Worm (Caenorhabditis elegans) whole organism, L4 larva: ENCODE results near the gene srg-29.

Source experiments
- D1046.2 ChIP-seq: fragments of 200-800 bp; sonication (Bioruptor generic); IDR thresholded peaks from 2 replicates; pipeline ENCODE4 v1.3.6; 2022; ENCODE audit warnings: missing genetic modification characterization, missing compliant biosample characterization
- F10B5.3 ChIP-seq: sonication (generic microtip); optimal IDR thresholded peaks from 2 replicates; lab custom pipeline; 2016; ENCODE audit warnings: mild to moderate bottlenecking, missing genetic modification characterization, missing compliant biosample characterization
- F49E8.2 ChIP-seq: sonication (generic microtip); optimal IDR thresholded peaks from 2 replicates; lab custom pipeline; 2016; ENCODE audit warnings: missing compliant biosample characterization, mild to moderate bottlenecking, missing genetic modification characterization, borderline replicate concordance
- ZK337.2 ChIP-seq: fragments of 200-800 bp; sonication (Bioruptor generic); IDR thresholded peaks from 2 replicates; pipeline ENCODE4 v1.3.6; 2022; ENCODE audit warnings: missing genetic modification reagents, missing genetic modification characterization, missing compliant biosample characterization
- aha-1 ChIP-seq: fragments of 150-350 bp; peaks from one replicate; lab custom pipeline; 2014; ENCODE audit warnings: missing biosample characterization, missing genetic modification characterization
- arid-1 ChIP-seq: fragments of 200-800 bp; sonication (Bioruptor generic); conservative IDR thresholded peaks from 2 replicates; pipeline ENCODE4 v1.3.6; 2022; ENCODE audit warnings: missing genetic modification reagents, missing genetic modification characterization, missing compliant biosample characterization
- attf-4 ChIP-seq: sonication (generic microtip); optimal IDR thresholded peaks from 3 replicates; lab custom pipeline; 2017; ENCODE audit warnings: missing biosample characterization, missing genetic modification characterization
- ces-1 ChIP-seq: fragments of 150-350 bp; sonication (generic microtip); optimal IDR thresholded peaks from 4 replicates; lab custom pipeline; 2014; ENCODE audit warnings: missing biosample characterization, missing genetic modification reagents, missing genetic modification characterization
- daf-8 ChIP-seq: fragments of 200-800 bp; sonication (Bioruptor generic); IDR thresholded peaks from 2 replicates; pipeline ENCODE4 v1.3.6; 2022; ENCODE audit warnings: missing genetic modification characterization, missing compliant biosample characterization
- dmd-6 ChIP-seq: fragments of 200-800 bp; sonication (Bioruptor generic); IDR thresholded peaks from 2 replicates; pipeline ENCODE4 v1.3.6; 2022; ENCODE audit warnings: missing genetic modification reagents, missing genetic modification characterization, missing compliant biosample characterization
- dmd-8 ChIP-seq: fragments of 200-800 bp; sonication (Bioruptor generic); IDR thresholded peaks from 2 replicates; pipeline ENCODE4 v1.3.6; 2022; ENCODE audit warnings: missing genetic modification characterization, missing compliant biosample characterization
- dpl-1 ChIP-seq: fragments of 150-350 bp; optimal IDR thresholded peaks from 2 replicates; lab custom pipeline; 2014; ENCODE audit warnings: missing biosample characterization, missing genetic modification reagents, missing genetic modification characterization
- dve-1 ChIP-seq: sonication (generic microtip); optimal IDR thresholded peaks from 2 replicates; lab custom pipeline; 2017; ENCODE audit warnings: antibody characterized with exemption, mild to moderate bottlenecking, missing genetic modification characterization, missing compliant biosample characterization; ENCODE audit not compliant: insufficient read depth
- fkh-10 ChIP-seq: fragments of 150-350 bp; optimal IDR thresholded peaks from 2 replicates; lab custom pipeline; 2014; ENCODE audit warnings: missing biosample characterization, missing genetic modification reagents, missing genetic modification characterization
- hmg-1.1 ChIP-seq: fragments of 200-800 bp; sonication (Bioruptor generic); IDR thresholded peaks from 2 replicates; pipeline ENCODE4 v1.3.6; 2022; ENCODE audit warnings: missing genetic modification reagents, missing genetic modification characterization, missing compliant biosample characterization
- lim-7 ChIP-seq: fragments of 200-800 bp; sonication (Bioruptor generic); IDR thresholded peaks from 2 replicates; pipeline ENCODE4 v1.3.6; 2022; ENCODE audit warnings: missing genetic modification characterization, missing compliant biosample characterization
- lin-29 ChIP-seq: fragments of 200-800 bp; sonication (Bioruptor generic); IDR thresholded peaks from 2 replicates; pipeline ENCODE4 v1.3.6; 2022; ENCODE audit warnings: missing genetic modification reagents, missing genetic modification characterization, missing compliant biosample characterization
- lir-3 ChIP-seq: sonication (generic microtip); optimal IDR thresholded peaks from 2 replicates; lab custom pipeline; 2016; ENCODE audit warnings: mild to moderate bottlenecking, missing genetic modification characterization, missing compliant biosample characterization
- madf-5 ChIP-seq, 2 experiments: fragments of 200-800 bp; sonication (Bioruptor generic); IDR thresholded peaks; 2 replicates each; pipeline ENCODE4 v1.3.6; 2022; ENCODE audit warnings: missing compliant biosample characterization in 2 of 2, missing genetic modification characterization in 2 of 2
- mdl-1 ChIP-seq, 2 experiments: fragments of 150-350 bp in 1 of 2; sonication (generic microtip) in 1 of 2; optimal IDR thresholded peaks; 2 replicates each; lab custom pipeline; 2014 to 2017; ENCODE audit warnings: missing biosample characterization in 2 of 2, missing genetic modification characterization in 2 of 2
- mdt-29 ChIP-seq: fragments of 200-800 bp; sonication (Bioruptor generic); IDR thresholded peaks from 2 replicates; pipeline ENCODE4 v1.3.6; 2022; ENCODE audit warnings: missing genetic modification reagents, missing genetic modification characterization, missing compliant biosample characterization
- mxl-3 ChIP-seq: fragments of 200-800 bp; sonication (Bioruptor generic); optimal IDR thresholded peaks from 2 replicates; lab custom pipeline; 2018; ENCODE audit warnings: mild to moderate bottlenecking, missing genetic modification characterization, missing compliant biosample characterization
- nhr-48 ChIP-seq: sonication (generic microtip); optimal IDR thresholded peaks from 2 replicates; lab custom pipeline; 2016; ENCODE audit warnings: mild to moderate bottlenecking, missing genetic modification characterization, missing compliant biosample characterization
- nhr-76 ChIP-seq: fragments of 150-350 bp; optimal IDR thresholded peaks from 2 replicates; lab custom pipeline; 2014; ENCODE audit warnings: missing biosample characterization, missing genetic modification characterization
- nhr-77 ChIP-seq: fragments of 150-350 bp; optimal IDR thresholded peaks from 2 replicates; lab custom pipeline; 2014; ENCODE audit warnings: missing biosample characterization, missing genetic modification characterization
- pha-4 ChIP-seq, 2 experiments: fragments of 150-350 bp in 1 of 2; fragments of 200-800 bp in 1 of 2; sonication (Bioruptor generic) in 1 of 2; IDR thresholded peaks in 1 of 2; optimal IDR thresholded peaks in 1 of 2; 2 replicates each; pipeline versions ENCODE4 v1.3.6 to Lab custom; 2014 to 2022; ENCODE audit warnings: missing genetic modification characterization in 2 of 2, missing genetic modification reagents in 2 of 2, missing biosample characterization in 1 of 2, missing compliant biosample characterization in 1 of 2
- php-3 ChIP-seq: fragments of 200-800 bp; sonication (Bioruptor generic); IDR thresholded peaks from 2 replicates; pipeline ENCODE4 v1.3.6; 2022; ENCODE audit warnings: missing genetic modification reagents, missing genetic modification characterization, missing compliant biosample characterization
- pqm-1 ChIP-seq: sonication (generic microtip); optimal IDR thresholded peaks from 2 replicates; lab custom pipeline; 2017; ENCODE audit warnings: missing biosample characterization, missing genetic modification characterization
- set-16 ChIP-seq: fragments of 200-800 bp; sonication (Bioruptor generic); IDR thresholded peaks from 2 replicates; pipeline ENCODE4 v1.3.6; 2022; ENCODE audit warnings: missing genetic modification reagents, missing genetic modification characterization, missing compliant biosample characterization
- snpc-1.2 ChIP-seq: fragments of 200-800 bp; sonication (Bioruptor generic); IDR thresholded peaks from 2 replicates; pipeline ENCODE4 v1.3.6; 2022; ENCODE audit warnings: missing genetic modification reagents, missing genetic modification characterization, missing compliant biosample characterization
- spr-3 ChIP-seq: fragments of 200-800 bp; sonication (Bioruptor generic); optimal IDR thresholded peaks from 2 replicates; lab custom pipeline; 2018; ENCODE audit warnings: mild to moderate bottlenecking, missing genetic modification characterization, missing compliant biosample characterization
- tra-1 ChIP-seq: fragments of 200-800 bp; sonication (Bioruptor generic); IDR thresholded peaks from 2 replicates; pipeline ENCODE4 v1.3.6; 2022; ENCODE audit warnings: missing genetic modification reagents, missing genetic modification characterization, missing compliant biosample characterization
- unc-62 ChIP-seq, 3 experiments: fragments of 150-350 bp in 1 of 3; sonication (generic microtip); optimal IDR thresholded peaks in 2 of 3; peaks in 1 of 3; 1 replicate in 1 of 3; 2 replicates in 2 of 3; lab custom pipeline; 2014 to 2017; ENCODE audit warnings: missing biosample characterization in 3 of 3, missing genetic modification characterization in 3 of 3, missing genetic modification reagents in 3 of 3, missing genotype in 1 of 3
- zag-1 ChIP-seq: fragments of 150-350 bp; optimal IDR thresholded peaks from 2 replicates; lab custom pipeline; 2014; ENCODE audit warnings: missing biosample characterization, missing genetic modification characterization
- zip-11 ChIP-seq: fragments of 200-800 bp; sonication (Bioruptor generic); IDR thresholded peaks from 2 replicates; pipeline ENCODE4 v1.3.6; 2022; ENCODE audit warnings: missing genetic modification characterization, missing compliant biosample characterization

The srg-29 gene

ce11 chrV:5314104-5314503, 22.9 kb upstream of the srg-29 start, which contains the start of gene C10G8.2:
TSS of gene C10G8.2 (plus strand) at chrV:5314404.
- TF ChIP-seq D1046.2 (no peak), mdt-29 (GFP tag; lab: Robert Waterston, UW) (no peak), dpl-1 (GFP tag; lab: Kevin White, UChicago) (no peak), lin-29 (GFP tag; lab: Robert Waterston, UW) (no peak), daf-8 (GFP tag; lab: Robert Waterston, UW) (no peak), F10B5.3 (tag; lab: Kevin White, UChicago) (no peak), unc-62 (GFP tag; optimal IDR thresholded peaks at IDR 0.05 in 1 of 2; lab: Kevin White, UChicago) (peak in 1 of 2 experiments; percentile 50), unc-62 (tag; optimal IDR thresholded peaks at IDR 0.05; lab: Kevin White, UChicago) (no peak), arid-1 (GFP tag; lab: Robert Waterston, UW) (no peak)

- TF ChIP-seq arid-1 (GFP tag; lab: Robert Waterston, UW) (no peak), unc-62 (GFP tag; optimal IDR thresholded peaks at IDR 0.05 in 1 of 2; lab: Kevin White, UChicago) (peak in 1 of 2 experiments; percentile 97), unc-62 (tag; optimal IDR thresholded peaks at IDR 0.05; lab: Kevin White, UChicago) (no peak)
These were observed 18.6 kb upstream of the srg-29 start for ce11 chrV:5318349-5318748.

ce11 chrV:5319477-5319876, 17.5 kb upstream of the srg-29 start, which contains the start of gene ceh-34:
TSS of gene ceh-34 (minus strand) at chrV:5319577.
- TF ChIP-seq dmd-6 (GFP tag; lab: Robert Waterston, UW), result no peak
- TF ChIP-seq set-16, result peak; percentile 42; the same call in 1 of the 2 replicates

ce11 chrV:5322815-5323214, 14.2 kb upstream of the srg-29 start:
- TF ChIP-seq nhr-76, result no peak
- TF ChIP-seq zag-1 (tag; lab: Kevin White, UChicago), result no peak
- no peak for TF ChIP-seq lim-7
- TF ChIP-seq set-16, result no peak
- TF ChIP-seq unc-62 (GFP tag; optimal IDR thresholded peaks at IDR 0.05 in 1 of 2; lab: Kevin White, UChicago), result peak in 1 of 2 experiments; percentile 60
- TF ChIP-seq unc-62 (tag; optimal IDR thresholded peaks at IDR 0.05; lab: Kevin White, UChicago), result no peak
- TF ChIP-seq pqm-1 (tag; lab: Kevin White, UChicago), result no peak
- TF ChIP-seq ces-1 (GFP tag; lab: Kevin White, UChicago), result no peak
- no peak for TF ChIP-seq zip-11 (GFP tag; lab: Robert Waterston, UW)

ce11 chrV:5324566-5324965, 12.4 kb upstream of the srg-29 start, which contains the start of gene ceh-33:
TSS of gene ceh-33 (minus strand) at chrV:5324666.
- peak in 1 of 2 experiments; percentile 55 for TF ChIP-seq unc-62 (GFP tag; optimal IDR thresholded peaks at IDR 0.05 in 1 of 2; lab: Kevin White, UChicago)
- TF ChIP-seq unc-62 (tag; optimal IDR thresholded peaks at IDR 0.05; lab: Kevin White, UChicago), result no peak
- peak; percentile 18 for TF ChIP-seq aha-1 (tag; lab: Kevin White, UChicago)
- no peak for TF ChIP-seq dmd-8 (GFP tag; lab: Robert Waterston, UW)
- no peak for TF ChIP-seq snpc-1.2 (GFP tag; lab: Robert Waterston, UW)
- no peak for TF ChIP-seq attf-4

- TF ChIP-seq mxl-3 (GFP tag; lab: Kevin White, UChicago) (no peak), pha-4 (GFP tag; IDR thresholded peaks at IDR 0.05; lab: Robert Waterston, UW) (no peak), pha-4 (tag; optimal IDR thresholded peaks at IDR 0.05; lab: Kevin White, UChicago) (no peak), lir-3 (tag; lab: Kevin White, UChicago) (no peak), madf-5 (GFP tag; IDR thresholded peaks at IDR 0.05; lab: Robert Waterston, UW) (no peak), attf-4 (no peak), F49E8.2 (tag; lab: Kevin White, UChicago) (no peak)
These were observed 8.7 kb upstream of the srg-29 start, which contains the start of gene C10G8.8 for ce11 chrV:5328314-5328713. TSS of gene C10G8.8 (minus strand) at chrV:5328414.

ce11 chrV:5329677-5330266, 7.2 kb upstream of the srg-29 start:
- peak; percentile 44; the same call in 1 of the 2 replicates for TF ChIP-seq hmg-1.1 (GFP tag; lab: Robert Waterston, UW)
- TF ChIP-seq unc-62 (GFP tag; optimal IDR thresholded peaks at IDR 0.05 in 1 of 2; lab: Kevin White, UChicago), result peak in 1 of 2 experiments; percentile 41
- TF ChIP-seq unc-62 (tag; optimal IDR thresholded peaks at IDR 0.05; lab: Kevin White, UChicago), result no peak
- peak; percentile 72 for TF ChIP-seq nhr-48 (tag; lab: Kevin White, UChicago)
- TF ChIP-seq php-3 (GFP tag; lab: Robert Waterston, UW), result no peak
- 0 out of 2 replicates have a peak, but pooled peaks have one; percentile 25 for TF ChIP-seq tra-1 (GFP tag; lab: Robert Waterston, UW)
- peak; percentile 4 for TF ChIP-seq mxl-3 (GFP tag; lab: Kevin White, UChicago)
- peak; percentile 55 for TF ChIP-seq dve-1 (tag; lab: Kevin White, UChicago)
- no peak for TF ChIP-seq lin-29 (GFP tag; lab: Robert Waterston, UW)
- TF ChIP-seq aha-1 (tag; lab: Kevin White, UChicago), result peak; percentile 27
- peak in 1 of 2 experiments; percentile 29 for TF ChIP-seq mdl-1 (tag; optimal IDR thresholded peaks at IDR 0.05; lab: Kevin White, UChicago)
- TF ChIP-seq spr-3, result peak; percentile 41
- TF ChIP-seq ZK337.2 (GFP tag; lab: Robert Waterston, UW), result no peak
- no peak for TF ChIP-seq fkh-10 (GFP tag; lab: Kevin White, UChicago)
- TF ChIP-seq lim-7, result peak; percentile 59; the same call in 1 of the 2 replicates
- TF ChIP-seq nhr-77 (tag; lab: Kevin White, UChicago), result peak; percentile 60
